Worm (Caenorhabditis elegans): ENCODE measurements around the gene Y48E1C.1.

Y48E1C.1 gene

ce11 chrII:13460592-13461395 lies 46.0 kb downstream of the Y48E1C.1 start, which contains the start of gene pqn-27 (continued):
- no peak for TF ChIP-seq nhr-232 (tag; optimal IDR thresholded peaks at IDR 0.05)
- no peak for TF ChIP-seq elt-4 (tag; optimal IDR thresholded peaks at IDR 0.05)
- TF ChIP-seq zip-5 (tag; optimal IDR thresholded peaks at IDR 0.05) = no peak
- no peak for TF ChIP-seq ceh-22 (tag; optimal IDR thresholded peaks at IDR 0.05)
- TF ChIP-seq hlh-8 (tag; optimal IDR thresholded peaks at IDR 0.05) = no peak
- no peak for TF ChIP-seq pros-1 (tag; optimal IDR thresholded peaks at IDR 0.05)
- TF ChIP-seq pag-3 (tag; optimal IDR thresholded peaks at IDR 0.05; ENCODE audit: borderline replicate concordance) = no peak
- TF ChIP-seq ceh-45 (GFP tag; IDR thresholded peaks at IDR 0.05) = no peak
- no peak for TF ChIP-seq ceh-34 (tag; optimal IDR thresholded peaks at IDR 0.05)
- TF ChIP-seq tbx-2 (tag; optimal IDR thresholded peaks at IDR 0.05) = no peak
- TF ChIP-seq lin-11 (tag; optimal IDR thresholded peaks at IDR 0.05) = no peak
- TF ChIP-seq pha-4 (tag; optimal IDR thresholded peaks at IDR 0.05) = no peak
- TF ChIP-seq C08G9.2 (tag; optimal IDR thresholded peaks at IDR 0.05) = no peak
- no peak for TF ChIP-seq lim-6 (tag; optimal IDR thresholded peaks at IDR 0.05)

ce11 chrII:13461604-13462375 lies 47.0 kb downstream of the Y48E1C.1 start:
- TF ChIP-seq unc-55 (GFP tag; optimal IDR thresholded peaks at IDR 0.05) (peak; percentile 97), tbx-2 (tag; optimal IDR thresholded peaks at IDR 0.05) (peak; percentile 66), ceh-48 (tag; optimal IDR thresholded peaks at IDR 0.05) (no peak), ceh-34 (tag; optimal IDR thresholded peaks at IDR 0.05) (peak; percentile 5), hlh-30 (tag; optimal IDR thresholded peaks at IDR 0.05; ENCODE audit: insufficient read depth) (peak; percentile 53), F13H6.1 (tag; optimal IDR thresholded peaks at IDR 0.05) (peak; percentile 4), sox-4 (tag; optimal IDR thresholded peaks at IDR 0.05) (no peak), dmd-4 (tag; optimal IDR thresholded peaks at IDR 0.05; ENCODE audit: borderline replicate concordance) (no peak), pha-4 (tag; optimal IDR thresholded peaks at IDR 0.05) (no peak), ceh-18 (tag; optimal IDR thresholded peaks at IDR 0.05) (peak; percentile 87), ceh-2 (tag; optimal IDR thresholded peaks at IDR 0.05) (no peak), ahr-1 (tag; optimal IDR thresholded peaks at IDR 0.05) (no peak), nfya-1 (tag; optimal IDR thresholded peaks at IDR 0.05) (peak; percentile 61), rnt-1 (tag; optimal IDR thresholded peaks at IDR 0.05) (peak; percentile 75), lim-6 (tag; optimal IDR thresholded peaks at IDR 0.05) (no peak), hlh-15 (tag; optimal IDR thresholded peaks at IDR 0.05) (no peak), elt-2 (tag; optimal IDR thresholded peaks at IDR 0.05) (peak; percentile 77), nhr-11 (tag; optimal IDR thresholded peaks at IDR 0.05) (no peak), ztf-16 (tag; optimal IDR thresholded peaks at IDR 0.05) (peak; percentile 29), madf-2 (tag; optimal IDR thresholded peaks at IDR 0.05) (no peak), ceh-6 (GFP tag; optimal IDR thresholded peaks at IDR 0.05) (no peak), ceh-22 (tag; optimal IDR thresholded peaks at IDR 0.05) (no peak), pqm-1 (tag; optimal IDR thresholded peaks at IDR 0.05) (peak; percentile 37), ama-1 (optimal IDR thresholded peaks at IDR 0.05) (peak; percentile 81), elt-4 (tag; optimal IDR thresholded peaks at IDR 0.05) (no peak), hlh-13 (GFP tag; optimal IDR thresholded peaks at IDR 0.05) (no peak), pat-9 (tag; optimal IDR thresholded peaks at IDR 0.05) (peak; percentile 1), ets-4 (tag; optimal IDR thresholded peaks at IDR 0.05) (no peak)

- TF ChIP-seq elt-2 (tag; optimal IDR thresholded peaks at IDR 0.05) (peak; percentile 2), ceh-2 (tag; optimal IDR thresholded peaks at IDR 0.05) (no peak)
Measured at ce11 chrII:13465381-13465838, 50.6 kb downstream of the Y48E1C.1 start.

Measured in whole organism, late embryonic.